Worm (Caenorhabditis elegans) whole organism, L2 larva: ENCODE results near the gene srg-42.

Source experiments
- C34F6.9 ChIP-seq: fragments of 150-350 bp; optimal IDR thresholded peaks from 2 replicates; lab custom pipeline; 2014; ENCODE audit warnings: missing biosample characterization, missing genetic modification characterization
- ceh-82 ChIP-seq: fragments of 150-350 bp; optimal IDR thresholded peaks from 2 replicates; lab custom pipeline; 2014; ENCODE audit warnings: missing biosample characterization, missing genetic modification characterization
- egl-27 ChIP-seq: sonication (generic microtip); optimal IDR thresholded peaks from 3 replicates; lab custom pipeline; 2017; ENCODE audit warnings: missing biosample characterization, missing genetic modification reagents, missing genetic modification characterization
- elt-1 ChIP-seq: fragments of 150-350 bp; optimal IDR thresholded peaks from 2 replicates; lab custom pipeline; 2014; ENCODE audit warnings: missing biosample characterization, missing genetic modification characterization
- lin-13 ChIP-seq: fragments of 150-350 bp; optimal IDR thresholded peaks from 2 replicates; lab custom pipeline; 2014; ENCODE audit warnings: missing biosample characterization, missing genetic modification reagents, missing genetic modification characterization
- nhr-11 ChIP-seq: fragments of 150-350 bp; optimal IDR thresholded peaks from 2 replicates; lab custom pipeline; 2014; ENCODE audit warnings: missing biosample characterization, missing genetic modification characterization
- nhr-129 ChIP-seq: fragments of 150-350 bp; optimal IDR thresholded peaks from 2 replicates; lab custom pipeline; 2014; ENCODE audit warnings: missing biosample characterization, missing genetic modification characterization
- nhr-23 ChIP-seq: fragments of 150-350 bp; optimal IDR thresholded peaks from 2 replicates; lab custom pipeline; 2014; ENCODE audit warnings: missing biosample characterization, missing genetic modification reagents, missing genetic modification characterization
- nhr-25 ChIP-seq: fragments of 150-350 bp; sonication (generic microtip); optimal IDR thresholded peaks from 3 replicates; lab custom pipeline; 2014; ENCODE audit warnings: missing biosample characterization, missing genetic modification characterization
- peb-1 ChIP-seq: fragments of 150-350 bp; optimal IDR thresholded peaks from 2 replicates; lab custom pipeline; 2014; ENCODE audit warnings: missing biosample characterization, missing genetic modification characterization
- skn-1 ChIP-seq: sonication (generic microtip); optimal IDR thresholded peaks from 2 replicates; lab custom pipeline; 2017; ENCODE audit warnings: missing biosample characterization, missing genetic modification characterization
- unc-39 ChIP-seq: fragments of 150-350 bp; optimal IDR thresholded peaks from 2 replicates; lab custom pipeline; 2014; ENCODE audit warnings: missing biosample characterization, missing genetic modification characterization
- unc-62 ChIP-seq: fragments of 150-350 bp; optimal IDR thresholded peaks from 2 replicates; lab custom pipeline; 2014; ENCODE audit warnings: missing biosample characterization, missing genetic modification reagents, missing genetic modification characterization
- ztf-11 ChIP-seq: sonication (generic microtip); optimal IDR thresholded peaks from 2 replicates; lab custom pipeline; 2017; ENCODE audit warnings: missing biosample characterization, missing genetic modification characterization

DNA sequence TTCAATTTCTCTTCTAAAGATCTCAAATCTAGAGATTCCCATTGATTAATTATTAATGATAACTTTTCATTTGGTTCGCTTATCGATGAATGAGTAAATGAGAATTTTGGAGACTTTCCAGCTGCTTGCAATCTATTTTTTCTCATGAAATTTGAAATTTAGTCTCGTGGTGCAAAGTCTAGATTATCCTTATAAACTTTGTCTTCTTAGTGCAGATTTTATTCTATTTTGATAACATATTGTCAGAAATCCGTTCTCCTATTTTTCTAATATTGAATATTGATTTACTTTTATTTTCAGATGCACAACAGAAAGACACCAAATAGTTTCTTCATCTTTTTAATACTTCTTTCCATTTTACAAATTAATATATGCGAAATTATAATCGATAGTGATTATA is 33.1 kb upstream of the srg-42 start, which contains the start of gene lgc-49:
- TF ChIP-seq unc-62 (GFP tag; lab: Kevin White, UChicago) (no peak), nhr-129 (tag; lab: Kevin White, UChicago) (no peak), nhr-23 (tag; lab: Kevin White, UChicago) (no peak), skn-1 (no peak), elt-1 (tag; lab: Kevin White, UChicago) (no peak), ztf-11 (tag; lab: Kevin White, UChicago) (no peak), peb-1 (no peak), lin-13 (GFP tag; lab: Kevin White, UChicago) (no peak), egl-27 (no peak), nhr-11 (no peak), unc-39 (tag; lab: Kevin White, UChicago) (no peak), nhr-25 (tag; lab: Kevin White, UChicago) (no peak), ceh-82 (no peak), C34F6.9 (tag; lab: Kevin White, UChicago) (no peak)
